Fruit fly (Drosophila melanogaster) whole organism, embryonic: Measurements from ENCODE around the gene soti.
A peak's percentile ranks its signal among the peaks of the same experiment; 100 is the strongest.

Source experiments
- Aef1 ChIP-seq: fragments of 200-800 bp; sonication (Bioruptor generic); IDR thresholded peaks from 3 replicates; pipeline ENCODE4 v1.3.6; 2022; ENCODE audit warnings: missing biosample characterization, missing genetic modification characterization
- Asciz ChIP-seq: fragments of 200-800 bp; sonication (Bioruptor generic); optimal IDR thresholded peaks from 2 replicates; lab custom pipeline; 2017; ENCODE audit warnings: missing biosample characterization, mild to moderate bottlenecking, missing genetic modification characterization, missing genetic modification reagents
- Blimp-1 ChIP-seq: fragments of 200-800 bp; sonication (Bioruptor generic); optimal IDR thresholded peaks from 3 replicates; lab custom pipeline; 2018; ENCODE audit warnings: missing biosample characterization, missing genetic modification characterization, mild to moderate bottlenecking, moderate library complexity, missing genetic modification reagents
- CG10959 ChIP-seq: fragments of 200-800 bp; sonication (Bioruptor generic); IDR thresholded peaks from 2 replicates; pipeline ENCODE4 v1.3.6; 2022; ENCODE audit warnings: missing biosample characterization, missing genetic modification characterization
- CG11504 ChIP-seq: fragments of 200-800 bp; sonication (Bioruptor generic); optimal IDR thresholded peaks from 3 replicates; lab custom pipeline; 2019; ENCODE audit warnings: missing biosample characterization, mild to moderate bottlenecking, missing genetic modification characterization, moderate library complexity
- CG11723 ChIP-seq: fragments of 200-800 bp; sonication (Bioruptor generic); optimal IDR thresholded peaks from 2 replicates; lab custom pipeline; 2017; ENCODE audit warnings: missing biosample characterization, mild to moderate bottlenecking, missing genetic modification characterization
- CG12071 ChIP-seq: fragments of 200-800 bp; sonication (Bioruptor generic); optimal IDR thresholded peaks from 3 replicates; lab custom pipeline; 2018; ENCODE audit warnings: missing biosample characterization, mild to moderate bottlenecking, missing genetic modification characterization
- CG12104 ChIP-seq: fragments of 200-800 bp; sonication (Bioruptor generic); optimal IDR thresholded peaks from 3 replicates; lab custom pipeline; 2016; ENCODE audit warnings: missing biosample characterization, missing genetic modification characterization
- CG12744 ChIP-seq: fragments of 200-800 bp; sonication (Bioruptor generic); optimal IDR thresholded peaks from 2 replicates; lab custom pipeline; 2016; ENCODE audit warnings: missing biosample characterization, missing genetic modification characterization
- CG15269 ChIP-seq: fragments of 200-800 bp; sonication (Bioruptor generic); optimal IDR thresholded peaks from 2 replicates; lab custom pipeline; 2018; ENCODE audit warnings: missing biosample characterization, mild to moderate bottlenecking, missing genetic modification characterization, moderate library complexity
- CG18262 ChIP-seq: fragments of 200-800 bp; optimal IDR thresholded peaks from 3 replicates; lab custom pipeline; 2019; ENCODE audit warnings: missing biosample characterization, mild to moderate bottlenecking, missing genetic modification characterization, moderate library complexity
- CG2875 ChIP-seq: fragments of 200-800 bp; sonication (Bioruptor generic); optimal IDR thresholded peaks from 2 replicates; lab custom pipeline; 2017; ENCODE audit warnings: missing biosample characterization, mild to moderate bottlenecking, missing genetic modification characterization, missing genetic modification reagents
- CG31441 ChIP-seq: fragments of 200-800 bp; sonication (Bioruptor generic); IDR thresholded peaks from 2 replicates; pipeline ENCODE4 v1.3.6; 2022; ENCODE audit warnings: missing biosample characterization, missing genetic modification characterization
- CG32767 ChIP-seq: fragments of 200-800 bp; sonication (Bioruptor generic); IDR thresholded peaks from 2 replicates; pipeline ENCODE4 v1.3.6; 2022; ENCODE audit warnings: missing biosample characterization, missing genetic modification characterization
- CG3726 ChIP-seq: fragments of 200-800 bp; sonication (Bioruptor generic); IDR thresholded peaks from 3 replicates; pipeline ENCODE4, ENCODE4 v1.3.6; 2022; ENCODE audit warnings: missing biosample characterization, missing genetic modification characterization
- CG6689 ChIP-seq: fragments of 200-800 bp; sonication (Bioruptor generic); IDR thresholded peaks from 2 replicates; pipeline ENCODE4 v1.3.6; 2022; ENCODE audit warnings: missing biosample characterization, missing genetic modification characterization
- CG7556 ChIP-seq: fragments of 200-800 bp; sonication (Bioruptor generic); optimal IDR thresholded peaks from 2 replicates; lab custom pipeline; 2017; ENCODE audit warnings: missing biosample characterization, mild to moderate bottlenecking, missing genetic modification characterization
- CG8924 ChIP-seq: fragments of 200-800 bp; optimal IDR thresholded peaks from 3 replicates; lab custom pipeline; 2019; ENCODE audit warnings: missing biosample characterization, mild to moderate bottlenecking, missing genetic modification characterization, moderate library complexity
- CG9437 ChIP-seq: fragments of 200-800 bp; sonication (Bioruptor generic); optimal IDR thresholded peaks from 2 replicates; lab custom pipeline; 2018; ENCODE audit warnings: missing biosample characterization, mild to moderate bottlenecking, missing genetic modification characterization
- CrebB ChIP-seq: fragments of 200-800 bp; sonication (Bioruptor generic); optimal IDR thresholded peaks from 3 replicates; lab custom pipeline; 2018; ENCODE audit warnings: missing biosample characterization, mild to moderate bottlenecking, missing genetic modification characterization
- Drgx ChIP-seq: fragments of 200-800 bp; sonication (Bioruptor generic); IDR thresholded peaks from 2 replicates; pipeline ENCODE4 v1.3.6; 2022; ENCODE audit warnings: missing biosample characterization, missing genetic modification characterization
- E2f2 ChIP-seq: fragments of 200-800 bp; sonication (Bioruptor generic); IDR thresholded peaks from 2 replicates; pipeline ENCODE4 v1.3.6; 2022; ENCODE audit warnings: missing biosample characterization, missing genetic modification characterization
- Hand ChIP-seq: fragments of 200-800 bp; sonication (Bioruptor generic); optimal IDR thresholded peaks from 2 replicates; lab custom pipeline; 2017; ENCODE audit warnings: mild to moderate bottlenecking, missing biosample characterization, missing genetic modification reagents, missing genetic modification characterization
- Jarid2 ChIP-seq: fragments of 200-800 bp; sonication (Bioruptor generic); optimal IDR thresholded peaks from 3 replicates; lab custom pipeline; 2017; ENCODE audit warnings: mild to moderate bottlenecking, missing biosample characterization, missing genetic modification reagents, missing genetic modification characterization
- Meics ChIP-seq: fragments of 200-800 bp; sonication (Bioruptor generic); optimal IDR thresholded peaks from 2 replicates; lab custom pipeline; 2017; ENCODE audit warnings: missing biosample characterization, mild to moderate bottlenecking, missing genetic modification characterization
- Neu2 ChIP-seq: fragments of 200-800 bp; sonication (Bioruptor generic); optimal IDR thresholded peaks from 3 replicates; lab custom pipeline; 2016; ENCODE audit warnings: missing biosample characterization, missing genetic modification characterization, borderline replicate concordance
- Ptx1 ChIP-seq: fragments of 200-800 bp; sonication (Bioruptor generic); IDR thresholded peaks from 2 replicates; pipeline ENCODE4 v1.3.6; 2022; ENCODE audit warnings: missing biosample characterization, missing genetic modification characterization
- Sox100B ChIP-seq: fragments of 200-800 bp; sonication (Bioruptor generic); optimal IDR thresholded peaks from 3 replicates; lab custom pipeline; 2018; ENCODE audit warnings: missing biosample characterization, mild to moderate bottlenecking, missing genetic modification characterization
- ase ChIP-seq: fragments of 200-800 bp; sonication (Bioruptor generic); IDR thresholded peaks from 3 replicates; pipeline ENCODE4 v1.3.6; 2022; ENCODE audit warnings: missing biosample characterization, missing genetic modification characterization
- ato ChIP-seq: fragments of 200-800 bp; sonication (Bioruptor generic); IDR thresholded peaks from 2 replicates; pipeline ENCODE4 v1.3.6; 2022; ENCODE audit warnings: missing biosample characterization, missing genetic modification characterization; ENCODE audit not compliant: partially characterized antibody
- bigmax ChIP-seq: fragments of 200-800 bp; sonication (Bioruptor generic); optimal IDR thresholded peaks from 2 replicates; lab custom pipeline; 2018; ENCODE audit warnings: missing biosample characterization, mild to moderate bottlenecking, missing genetic modification characterization
- bowl ChIP-seq: fragments of 200-800 bp; sonication (Bioruptor generic); IDR thresholded peaks from 2 replicates; pipeline ENCODE4 v1.3.6; 2022; ENCODE audit warnings: missing biosample characterization, missing genetic modification characterization
- cad ChIP-seq: fragments of >200 bp; optimal IDR thresholded peaks from 2 replicates; lab custom pipeline; 2017; ENCODE audit warnings: missing biosample characterization, missing genetic modification characterization
- chif ChIP-seq, 2 experiments: fragments of 200-800 bp; sonication (Bioruptor generic); optimal IDR thresholded peaks; 3 replicates each; lab custom pipeline; 2016; ENCODE audit warnings: missing biosample characterization in 2 of 2, missing genetic modification characterization in 2 of 2
- crc ChIP-seq: fragments of 200-800 bp; sonication (Bioruptor generic); optimal IDR thresholded peaks from 2 replicates; lab custom pipeline; 2016; ENCODE audit warnings: missing biosample characterization, missing genetic modification characterization
- dati ChIP-seq: fragments of 200-800 bp; sonication (Bioruptor generic); IDR thresholded peaks from 2 replicates; pipeline ENCODE4 v1.3.6; 2022; ENCODE audit warnings: missing biosample characterization, missing genetic modification characterization
- ewg ChIP-seq: fragments of 200-800 bp; sonication (Bioruptor generic); optimal IDR thresholded peaks from 3 replicates; lab custom pipeline; 2017; ENCODE audit warnings: mild to moderate bottlenecking, missing biosample characterization, missing genetic modification reagents, missing genetic modification characterization
- gce ChIP-seq: fragments of 200-800 bp; sonication (Bioruptor generic); IDR thresholded peaks from 3 replicates; pipeline ENCODE4 v1.3.6; 2022; ENCODE audit warnings: missing biosample characterization, missing genetic modification characterization
- grau ChIP-seq: fragments of 200-800 bp; optimal IDR thresholded peaks from 3 replicates; lab custom pipeline; 2019; ENCODE audit warnings: missing biosample characterization, mild to moderate bottlenecking, missing genetic modification characterization, moderate library complexity
- hbn ChIP-seq: fragments of 200-800 bp; sonication (Bioruptor generic); IDR thresholded peaks from 2 replicates; pipeline ENCODE4 v1.3.6; 2022; ENCODE audit warnings: missing biosample characterization, missing genetic modification characterization; ENCODE audit not compliant: partially characterized antibody
- hth ChIP-seq: fragments of >200 bp; optimal IDR thresholded peaks from 2 replicates; lab custom pipeline; 2017; ENCODE audit warnings: inconsistent platforms
- nerfin-1 ChIP-seq: fragments of 200-800 bp; sonication (Bioruptor generic); optimal IDR thresholded peaks from 3 replicates; lab custom pipeline; 2019; ENCODE audit warnings: missing biosample characterization, mild to moderate bottlenecking, missing genetic modification characterization, moderate library complexity
- oc ChIP-seq: fragments of 200-800 bp; sonication (Bioruptor generic); optimal IDR thresholded peaks from 2 replicates; lab custom pipeline; 2018; ENCODE audit warnings: missing biosample characterization, mild to moderate bottlenecking, missing genetic modification characterization, moderate library complexity
- pan ChIP-seq, 4 experiments: fragments of >200 bp in 3 of 4; fragments of 200-800 bp in 1 of 4; sonication (Bioruptor generic) in 1 of 4; optimal IDR thresholded peaks in 3 of 4; IDR thresholded peaks in 1 of 4; 2 replicates each; pipeline versions ENCODE4 v1.3.6 to Lab custom; 2017 to 2022; ENCODE audit warnings: missing biosample characterization in 2 of 4, missing genetic modification characterization in 2 of 4, mixed read lengths in 1 of 4
- so ChIP-seq: fragments of 200-800 bp; sonication (Bioruptor generic); IDR thresholded peaks from 3 replicates; pipeline ENCODE4 v1.3.6; 2022; ENCODE audit warnings: missing biosample characterization, missing genetic modification characterization
- tup ChIP-seq: fragments of 200-800 bp; sonication (Bioruptor generic); optimal IDR thresholded peaks from 2 replicates; lab custom pipeline; 2016; ENCODE audit warnings: missing biosample characterization, mild to moderate bottlenecking, missing genetic modification characterization, moderate library complexity
- tx ChIP-seq: fragments of 200-800 bp; sonication (Bioruptor generic); optimal IDR thresholded peaks from 2 replicates; lab custom pipeline; 2016; ENCODE audit warnings: missing biosample characterization, missing genetic modification characterization
- unc-4 ChIP-seq: fragments of 200-800 bp; sonication (Bioruptor generic); IDR thresholded peaks from 2 replicates; pipeline ENCODE4 v1.3.6; 2022; ENCODE audit warnings: missing biosample characterization, missing genetic modification characterization; ENCODE audit not compliant: partially characterized antibody
- unpg ChIP-seq: fragments of 200-800 bp; sonication (Bioruptor generic); optimal IDR thresholded peaks from 3 replicates; lab custom pipeline; 2018; ENCODE audit warnings: missing biosample characterization, mild to moderate bottlenecking, missing genetic modification characterization, moderate library complexity
- vnd ChIP-seq: fragments of 200-800 bp; sonication (Bioruptor generic); IDR thresholded peaks from 3 replicates; pipeline ENCODE4 v1.3.6; 2022; ENCODE audit warnings: missing biosample characterization, missing genetic modification characterization; ENCODE audit not compliant: partially characterized antibody

The soti gene

DNA sequence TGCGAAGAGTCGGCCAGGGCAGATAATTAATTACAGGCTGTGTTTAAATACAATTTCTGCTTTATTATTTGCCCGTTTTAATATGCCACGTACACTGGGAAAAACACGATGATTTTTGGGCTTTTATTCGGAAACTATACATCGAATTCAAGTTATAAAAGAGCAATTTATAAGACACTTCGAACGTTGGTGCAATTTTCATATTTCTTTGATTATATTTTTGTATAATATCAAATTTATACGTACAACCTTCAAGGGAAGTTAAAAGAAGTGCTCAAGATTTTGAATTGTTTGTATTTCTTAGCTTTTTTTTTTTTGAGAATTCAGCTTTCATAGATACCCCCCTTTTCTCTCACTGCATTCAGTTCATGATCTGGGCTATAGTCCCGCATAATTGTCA lies 7.8 kb upstream of the soti start (continued):
- TF ChIP-seq Neu2 (GFP tag; lab: Kevin White, UChicago) (no peak), CG11504 (tag; lab: Kevin White, UChicago) (peak; percentile 15), Hand (GFP tag; lab: Kevin White, UChicago) (no peak), Jarid2 (GFP tag; lab: Kevin White, UChicago) (no peak), chif (GFP tag; optimal IDR thresholded peaks at IDR 0.05; lab: Kevin White, UChicago) (no peak), dati (no peak), CG12071 (GFP tag; lab: Kevin White, UChicago) (no peak), bigmax (GFP tag; lab: Kevin White, UChicago) (no peak), Ptx1 (GFP tag; lab: Robert Waterston, UW) (0 out of 2 replicates have a peak, but pooled peaks have one; percentile 6), CG3726 (GFP tag; lab: Robert Waterston, UW) (no peak), hbn (GFP tag; lab: Robert Waterston, UW) (no peak), CG11723 (GFP tag; lab: Kevin White, UChicago) (no peak), unc-4 (GFP tag; lab: Robert Waterston, UW) (no peak), CG10959 (no peak), CG12744 (GFP tag; lab: Kevin White, UChicago) (no peak), Asciz (GFP tag; lab: Kevin White, UChicago) (no peak), vnd (GFP tag; lab: Robert Waterston, UW) (no peak), Sox100B (GFP tag; lab: Kevin White, UChicago) (peak; percentile 6), tup (GFP tag; lab: Kevin White, UChicago) (no peak), tx (GFP tag; lab: Kevin White, UChicago) (no peak), crc (GFP tag; lab: Kevin White, UChicago) (no peak), bowl (no peak), CG7556 (no peak), oc (tag; lab: Kevin White, UChicago) (no peak), Drgx (GFP tag; lab: Robert Waterston, UW) (peak; percentile 34; the same call in 1 of the 2 replicates), pan (optimal IDR thresholded peaks at IDR 0.05; lab: Kevin White, UChicago) (no peak), pan (GFP tag; optimal IDR thresholded peaks at IDR 0.05 in 1 of 2, IDR thresholded peaks at IDR 0.05 in 1 of 2) (no peak), ewg (GFP tag; lab: Kevin White, UChicago) (no peak), CrebB (tag; lab: Kevin White, UChicago) (no peak), so (GFP tag; lab: Robert Waterston, UW) (no peak), hth (lab: Kevin White, UChicago) (no peak), CG32767 (GFP tag; lab: Robert Waterston, UW) (no peak), E2f2 (GFP tag; lab: Robert Waterston, UW) (no peak), Meics (GFP tag; lab: Kevin White, UChicago) (no peak), CG6689 (GFP tag; lab: Robert Waterston, UW) (no peak)

DNA sequence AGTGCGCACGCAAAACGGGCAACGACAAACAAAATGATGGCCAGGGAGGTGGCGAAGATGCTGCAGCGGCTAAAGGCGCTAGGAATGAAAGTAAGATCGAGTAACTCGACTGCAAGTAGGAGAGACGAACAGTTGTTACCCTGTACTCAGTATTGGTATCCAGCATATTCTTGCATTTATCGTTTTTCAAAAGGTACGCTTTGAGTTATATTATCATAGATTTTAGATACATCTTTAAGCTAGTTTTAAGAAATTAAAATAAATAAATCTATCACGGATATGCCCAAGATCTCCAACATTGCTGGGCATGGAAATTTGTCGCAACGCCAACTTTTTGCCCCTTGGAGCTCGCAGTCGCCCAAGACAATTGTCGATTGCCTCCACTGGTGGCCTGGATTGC lies 6.3 kb upstream of the soti start:
- TF ChIP-seq CG7556 (no peak), CG18262 (tag; lab: Kevin White, UChicago) (peak; percentile 12), ase (GFP tag; lab: Robert Waterston, UW) (0 out of 3 replicates have a peak, but pooled peaks have one; percentile 22), CG15269 (tag; lab: Kevin White, UChicago) (peak; percentile 10), ato (GFP tag; lab: Robert Waterston, UW) (no peak), Blimp-1 (GFP tag; lab: Kevin White, UChicago) (peak; percentile 27), hth (lab: Kevin White, UChicago) (no peak), unpg (peak; percentile 16), Aef1 (GFP tag; lab: Robert Waterston, UW) (peak; percentile 36; the same call in 1 of the 3 replicates), bigmax (GFP tag; lab: Kevin White, UChicago) (no peak), CG9437 (GFP tag; lab: Kevin White, UChicago) (no peak), gce (GFP tag; lab: Robert Waterston, UW) (no peak), CG31441 (GFP tag; lab: Robert Waterston, UW) (no peak), Ptx1 (GFP tag; lab: Robert Waterston, UW) (peak; percentile 49), grau (tag; lab: Kevin White, UChicago) (peak; percentile 11), CG8924 (tag; lab: Kevin White, UChicago) (no peak), CG12104 (GFP tag; lab: Kevin White, UChicago) (no peak), nerfin-1 (tag; lab: Kevin White, UChicago) (no peak), cad (no peak), CG2875 (GFP tag; lab: Kevin White, UChicago) (no peak)
